Fruit fly (Drosophila melanogaster) whole organism, embryonic: ENCODE data around the gene Spn85F.

Experiments used
- Bgb ChIP-seq: fragments of 200-800 bp; sonication (Bioruptor generic); IDR thresholded peaks from 2 replicates; pipeline ENCODE4 v1.3.6; 2022; ENCODE audit warnings: missing biosample characterization, missing genetic modification characterization; ENCODE audit not compliant: partially characterized antibody
- CG15514 ChIP-seq: fragments of 200-800 bp; sonication (Bioruptor generic); optimal IDR thresholded peaks from 3 replicates; lab custom pipeline; 2017; ENCODE audit warnings: missing biosample characterization, missing genetic modification characterization, mild to moderate bottlenecking, moderate library complexity, missing genetic modification reagents
- CG18011 ChIP-seq: fragments of 200-800 bp; sonication (Bioruptor generic); optimal IDR thresholded peaks from 2 replicates; lab custom pipeline; 2017; ENCODE audit warnings: missing biosample characterization, missing genetic modification characterization, mild to moderate bottlenecking, moderate library complexity, missing genotype
- CG18476 ChIP-seq: fragments of 200-800 bp; sonication (Bioruptor generic); optimal IDR thresholded peaks from 2 replicates; lab custom pipeline; 2016; ENCODE audit warnings: missing biosample characterization, mild to moderate bottlenecking, missing genetic modification characterization
- CG30020 ChIP-seq: fragments of 200-800 bp; optimal IDR thresholded peaks from 2 replicates; lab custom pipeline; 2019; ENCODE audit warnings: missing biosample characterization, mild to moderate bottlenecking, missing genetic modification characterization, moderate library complexity
- CG30431 ChIP-seq: fragments of 200-800 bp; sonication (Bioruptor generic); optimal IDR thresholded peaks from 2 replicates; lab custom pipeline; 2017; ENCODE audit warnings: missing biosample characterization, missing genetic modification characterization
- CG3065 ChIP-seq: fragments of 200-800 bp; sonication (Bioruptor generic); optimal IDR thresholded peaks from 2 replicates; lab custom pipeline; 2016; ENCODE audit warnings: missing biosample characterization, missing genetic modification characterization
- CG5245 ChIP-seq: fragments of 200-800 bp; sonication (Bioruptor generic); optimal IDR thresholded peaks from 3 replicates; lab custom pipeline; 2016; ENCODE audit warnings: missing biosample characterization, missing genetic modification characterization
- CG6272 ChIP-seq: fragments of 200-800 bp; sonication (Bioruptor generic); IDR thresholded peaks from 2 replicates; pipeline ENCODE4 v1.3.6; 2022; ENCODE audit warnings: missing biosample characterization, missing genetic modification characterization
- CG6765 ChIP-seq: fragments of 200-800 bp; sonication (Bioruptor generic); optimal IDR thresholded peaks from 3 replicates; lab custom pipeline; 2017; ENCODE audit warnings: missing biosample characterization, mild to moderate bottlenecking, missing genetic modification characterization
- CG8765 ChIP-seq: fragments of 200-800 bp; sonication (Bioruptor generic); IDR thresholded peaks from 2 replicates; pipeline ENCODE4 v1.3.6; 2022; ENCODE audit warnings: missing biosample characterization, missing genetic modification characterization
- CG9437 ChIP-seq: fragments of 200-800 bp; sonication (Bioruptor generic); optimal IDR thresholded peaks from 2 replicates; lab custom pipeline; 2018; ENCODE audit warnings: missing biosample characterization, mild to moderate bottlenecking, missing genetic modification characterization
- CkIIα-i1 ChIP-seq: fragments of 200-800 bp; sonication (Bioruptor generic); IDR thresholded peaks from 2 replicates; pipeline ENCODE4 v1.3.6; 2022; ENCODE audit warnings: missing biosample characterization, missing genetic modification characterization
- CrebB ChIP-seq: fragments of 200-800 bp; sonication (Bioruptor generic); optimal IDR thresholded peaks from 3 replicates; lab custom pipeline; 2018; ENCODE audit warnings: missing biosample characterization, mild to moderate bottlenecking, missing genetic modification characterization
- D19B ChIP-seq: fragments of 200-800 bp; sonication (Bioruptor generic); optimal IDR thresholded peaks from 2 replicates; lab custom pipeline; 2017; ENCODE audit warnings: missing biosample characterization, mild to moderate bottlenecking, missing genetic modification characterization
- E2f1 ChIP-seq: fragments of 200-800 bp; sonication (Bioruptor generic); IDR thresholded peaks from 2 replicates; pipeline ENCODE4 v1.3.6; 2022; ENCODE audit warnings: missing biosample characterization, missing genetic modification characterization
- H2.0 ChIP-seq: fragments of 200-800 bp; sonication (Bioruptor generic); IDR thresholded peaks from 2 replicates; pipeline ENCODE4 v1.3.6; 2022; ENCODE audit warnings: missing biosample characterization, missing genetic modification characterization
- Hmr ChIP-seq: fragments of 200-800 bp; sonication (Bioruptor generic); optimal IDR thresholded peaks from 3 replicates; lab custom pipeline; 2017; ENCODE audit warnings: mild to moderate bottlenecking, missing biosample characterization, missing genetic modification reagents, missing genetic modification characterization
- Lhr ChIP-seq: fragments of 200-800 bp; sonication (Bioruptor generic); optimal IDR thresholded peaks from 3 replicates; lab custom pipeline; 2017; ENCODE audit warnings: mild to moderate bottlenecking, missing biosample characterization, missing genetic modification reagents, missing genetic modification characterization
- Med ChIP-seq: fragments of 200-800 bp; sonication (Bioruptor generic); peaks from one replicate; lab custom pipeline; 2016; ENCODE audit warnings: missing biosample characterization, missing genetic modification characterization, mild to moderate bottlenecking, inconsistent platforms, moderate library complexity
- Neu2 ChIP-seq: fragments of 200-800 bp; sonication (Bioruptor generic); optimal IDR thresholded peaks from 3 replicates; lab custom pipeline; 2016; ENCODE audit warnings: missing biosample characterization, missing genetic modification characterization, borderline replicate concordance
- Nf-YA ChIP-seq: fragments of 200-800 bp; sonication (Bioruptor generic); IDR thresholded peaks from 2 replicates; pipeline ENCODE4 v1.3.6; 2022; ENCODE audit warnings: missing biosample characterization, missing genetic modification characterization
- Nf-YC ChIP-seq: fragments of 200-800 bp; optimal IDR thresholded peaks from 3 replicates; lab custom pipeline; 2019; ENCODE audit warnings: missing biosample characterization, mild to moderate bottlenecking, missing genetic modification characterization, moderate library complexity
- Ptx1 ChIP-seq: fragments of 200-800 bp; sonication (Bioruptor generic); IDR thresholded peaks from 2 replicates; pipeline ENCODE4 v1.3.6; 2022; ENCODE audit warnings: missing biosample characterization, missing genetic modification characterization
- Ravus ChIP-seq: fragments of 200-800 bp; sonication (Bioruptor generic); IDR thresholded peaks from 2 replicates; pipeline ENCODE4 v1.3.6; 2022; ENCODE audit warnings: missing biosample characterization, missing genetic modification characterization
- bcd ChIP-seq: fragments of 200-800 bp; sonication (Bioruptor generic); optimal IDR thresholded peaks from 2 replicates; lab custom pipeline; 2017; ENCODE audit warnings: missing biosample characterization, mild to moderate bottlenecking, missing genetic modification characterization
- btn ChIP-seq: fragments of 200-800 bp; sonication (Bioruptor generic); optimal IDR thresholded peaks from 2 replicates; lab custom pipeline; 2016; ENCODE audit warnings: missing biosample characterization, missing genetic modification characterization
- cato ChIP-seq: fragments of 200-800 bp; sonication (Bioruptor generic); optimal IDR thresholded peaks from 2 replicates; lab custom pipeline; 2016; ENCODE audit warnings: missing biosample characterization, missing genetic modification characterization, borderline replicate concordance
- chinmo ChIP-seq: fragments of 200-800 bp; sonication (Bioruptor generic); IDR thresholded peaks from 4 replicates; pipeline ENCODE4 v1.3.6; 2022; ENCODE audit warnings: missing biosample characterization, missing genetic modification characterization; ENCODE audit not compliant: partially characterized antibody
- chm ChIP-seq: fragments of 200-800 bp; sonication (Bioruptor generic); IDR thresholded peaks from 2 replicates; pipeline ENCODE4 v1.3.6; 2022; ENCODE audit warnings: missing biosample characterization, missing genetic modification characterization
- crp ChIP-seq, 2 experiments: fragments of 200-800 bp; sonication (Bioruptor generic); optimal IDR thresholded peaks; 2 replicates in 1 of 2; 3 replicates in 1 of 2; lab custom pipeline; 2017; ENCODE audit warnings: missing biosample characterization in 2 of 2, missing genetic modification characterization in 2 of 2, mild to moderate bottlenecking in 1 of 2, moderate library complexity in 1 of 2
- dimm ChIP-seq: fragments of 200-800 bp; sonication (Bioruptor generic); IDR thresholded peaks from 2 replicates; pipeline ENCODE4 v1.3.6; 2022; ENCODE audit warnings: missing biosample characterization, missing genetic modification characterization
- disco-r ChIP-seq: fragments of 200-800 bp; sonication (Bioruptor generic); optimal IDR thresholded peaks from 2 replicates; lab custom pipeline; 2016; ENCODE audit warnings: missing biosample characterization, missing genetic modification characterization
- ems ChIP-seq: fragments of 200-800 bp; sonication (Bioruptor generic); optimal IDR thresholded peaks from 3 replicates; lab custom pipeline; 2016; ENCODE audit warnings: missing biosample characterization, missing genetic modification characterization
- eve ChIP-seq, 2 experiments: fragments of >200 bp; optimal IDR thresholded peaks; 2 replicates each; lab custom pipeline; 2017; ENCODE audit warnings: missing biosample characterization in 2 of 2, missing genetic modification characterization in 2 of 2
- gem ChIP-seq: fragments of 200-800 bp; sonication (Bioruptor generic); optimal IDR thresholded peaks from 2 replicates; lab custom pipeline; 2019; ENCODE audit warnings: missing biosample characterization, mild to moderate bottlenecking, missing genetic modification characterization, moderate library complexity
- gfzf ChIP-seq: fragments of 200-800 bp; sonication (Bioruptor generic); optimal IDR thresholded peaks from 2 replicates; lab custom pipeline; 2016; ENCODE audit warnings: missing biosample characterization, mild to moderate bottlenecking, missing genetic modification characterization, moderate library complexity
- gt ChIP-seq: fragments of 200-800 bp; sonication (Bioruptor generic); IDR thresholded peaks from 2 replicates; pipeline ENCODE4 v1.3.6; 2022; ENCODE audit warnings: missing biosample characterization, missing genetic modification characterization
- ham ChIP-seq: fragments of 200-800 bp; sonication (Bioruptor generic); IDR thresholded peaks from 2 replicates; pipeline ENCODE4 v1.3.6; 2022; ENCODE audit warnings: missing biosample characterization, missing genetic modification characterization
- jumu ChIP-seq: fragments of 200-800 bp; sonication (Bioruptor generic); optimal IDR thresholded peaks from 3 replicates; lab custom pipeline; 2016; ENCODE audit warnings: missing biosample characterization, missing genetic modification characterization
- maf-S ChIP-seq: fragments of 200-800 bp; sonication (Bioruptor generic); optimal IDR thresholded peaks from 2 replicates; lab custom pipeline; 2016; ENCODE audit warnings: missing biosample characterization, missing genetic modification characterization
- mirr ChIP-seq: fragments of 200-800 bp; sonication (Bioruptor generic); optimal IDR thresholded peaks from 3 replicates; lab custom pipeline; 2018; ENCODE audit warnings: missing biosample characterization, mild to moderate bottlenecking, missing genetic modification characterization
- odd ChIP-seq: fragments of 200-800 bp; sonication (Bioruptor generic); optimal IDR thresholded peaks from 2 replicates; lab custom pipeline; 2017; ENCODE audit warnings: missing biosample characterization, mild to moderate bottlenecking, missing genetic modification characterization
- pita ChIP-seq: fragments of 200-800 bp; sonication (Bioruptor generic); optimal IDR thresholded peaks from 2 replicates; lab custom pipeline; 2017; ENCODE audit warnings: missing biosample characterization, mild to moderate bottlenecking, missing genetic modification characterization
- sens-2 ChIP-seq: fragments of 200-800 bp; sonication (Bioruptor generic); IDR thresholded peaks from 2 replicates; pipeline ENCODE4 v1.3.6; 2022; ENCODE audit warnings: missing biosample characterization, missing genetic modification characterization
- sima ChIP-seq: fragments of 200-800 bp; sonication (Bioruptor generic); optimal IDR thresholded peaks from 2 replicates; lab custom pipeline; 2016; ENCODE audit warnings: missing biosample characterization, missing genetic modification characterization
- sna ChIP-seq: fragments of 200-800 bp; sonication (Bioruptor generic); IDR thresholded peaks from 2 replicates; pipeline ENCODE4 v1.3.6; 2022; ENCODE audit warnings: missing biosample characterization, missing genetic modification characterization; ENCODE audit not compliant: partially characterized antibody
- sr ChIP-seq: fragments of 200-800 bp; sonication (Bioruptor generic); IDR thresholded peaks from 3 replicates; pipeline ENCODE4 v1.3.6; 2022; ENCODE audit warnings: missing biosample characterization, missing genetic modification characterization
- stc ChIP-seq: fragments of 200-800 bp; sonication (Bioruptor generic); IDR thresholded peaks from 2 replicates; pipeline ENCODE4 v1.3.6; 2022; ENCODE audit warnings: missing biosample characterization, missing genetic modification characterization

Spn85F gene

DNA sequence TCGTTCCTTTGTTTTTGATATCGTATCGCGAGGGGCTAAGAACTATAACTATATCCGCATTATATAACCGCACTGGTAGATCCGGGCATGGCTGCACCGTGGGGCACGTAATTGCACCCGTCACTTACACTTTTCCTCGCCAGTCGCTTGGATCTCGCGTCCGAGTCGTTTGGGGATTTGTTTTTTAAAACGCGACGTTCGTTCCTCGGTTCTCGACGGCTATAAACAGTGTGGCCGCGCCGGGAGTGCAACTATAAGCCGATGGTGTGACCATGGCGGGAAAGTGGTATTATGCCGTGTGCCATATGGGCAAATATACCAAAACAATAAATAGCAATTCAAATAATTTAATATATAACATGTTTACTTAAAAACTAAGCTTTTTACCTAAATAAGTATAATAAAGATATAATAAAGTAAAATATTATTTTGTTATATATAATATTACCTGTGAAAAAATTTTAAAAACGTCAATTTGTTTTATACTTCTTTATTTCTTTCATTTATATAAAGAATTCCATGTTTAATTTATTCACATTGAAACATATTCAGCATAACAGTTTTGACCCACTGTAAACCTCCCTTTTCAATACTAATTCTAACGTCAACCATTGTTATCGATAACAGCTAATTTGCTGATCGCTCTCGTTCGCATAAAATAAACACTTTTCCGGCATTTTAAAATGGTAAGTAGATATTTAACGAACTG is 45.9 kb downstream of the Spn85F start, which contains the start of the genes Mical and CG3909 (continued):
- TF ChIP-seq E2f1 (GFP tag; lab: Robert Waterston, UW) (peak; percentile 93), Bgb (peak; percentile 46), dimm (peak; percentile 77), Nf-YC (tag; lab: Kevin White, UChicago) (peak; percentile 86), bcd (peak; percentile 74), sima (GFP tag; lab: Kevin White, UChicago) (no peak), chinmo (GFP tag; lab: Robert Waterston, UW) (peak; percentile 72; the same call in 1 of the 4 replicates), stc (GFP tag; lab: Robert Waterston, UW) (peak; percentile 92), gfzf (GFP tag; lab: Kevin White, UChicago) (peak; percentile 81), gt (peak; percentile 61), CG6765 (GFP tag; lab: Kevin White, UChicago) (peak; percentile 73), Nf-YA (GFP tag; lab: Robert Waterston, UW) (peak; percentile 78), sna (GFP tag; lab: Robert Waterston, UW) (peak; percentile 42; the same call in 1 of the 2 replicates), maf-S (GFP tag; lab: Kevin White, UChicago) (peak; percentile 47), Lhr (GFP tag; lab: Kevin White, UChicago) (peak; percentile 41), sr (GFP tag; lab: Robert Waterston, UW) (peak; percentile 12; the same call in 1 of the 3 replicates), crp (GFP tag; optimal IDR thresholded peaks at IDR 0.05; lab: Kevin White, UChicago) (peak in 1 of 2 experiments; percentile 58), Hmr (peak; percentile 87), CkIIα-i1 (no peak), CrebB (peak; percentile 5), D19B (GFP tag; lab: Kevin White, UChicago) (peak; percentile 45), chm (GFP tag; lab: Robert Waterston, UW) (peak; percentile 85), CG18476 (GFP tag; lab: Kevin White, UChicago) (peak; percentile 45), Ravus (peak; percentile 46), CG3065 (GFP tag; lab: Kevin White, UChicago) (peak; percentile 38), CG5245 (peak; percentile 44), Neu2 (GFP tag; lab: Kevin White, UChicago) (no peak), Med (GFP tag; lab: Kevin White, UChicago) (peak; percentile 83), CG30020 (tag; lab: Kevin White, UChicago) (peak; percentile 81), Ptx1 (GFP tag; lab: Robert Waterston, UW) (peak; percentile 93), sens-2 (GFP tag; lab: Robert Waterston, UW) (peak; percentile 48), disco-r (GFP tag; lab: Kevin White, UChicago) (no peak), CG15514 (GFP tag; lab: Kevin White, UChicago) (peak; percentile 59), odd (peak; percentile 28), CG30431 (GFP tag; lab: Kevin White, UChicago) (peak; percentile 35), gem (peak; percentile 95), btn (GFP tag; lab: Kevin White, UChicago) (no peak), CG8765 (GFP tag; lab: Robert Waterston, UW) (peak; percentile 65; the same call in 1 of the 2 replicates), pita (GFP tag; lab: Kevin White, UChicago) (no peak), eve (GFP tag; optimal IDR thresholded peaks at IDR 0.05; lab: Kevin White, UChicago) (no peak), ems (peak; percentile 42), ham (GFP tag; lab: Robert Waterston, UW) (peak; percentile 46; the same call in 1 of the 2 replicates), CG9437 (GFP tag; lab: Kevin White, UChicago) (peak; percentile 77), cato (GFP tag; lab: Kevin White, UChicago) (peak; percentile 68), CG18011 (GFP tag; lab: Kevin White, UChicago) (no peak), CG6272 (GFP tag; lab: Robert Waterston, UW) (peak; percentile 76), jumu (peak; percentile 27), H2.0 (GFP tag; lab: Robert Waterston, UW) (peak; percentile 91), mirr (no peak)
